Worm (Caenorhabditis elegans) whole organism, midembryonic: Measurements from ENCODE around the gene srx-92.

Experiments used
- T22C8.4 ChIP-seq: fragments of 200-800 bp; sonication (Bioruptor generic); IDR thresholded peaks from 2 replicates; pipeline ENCODE4 v1.3.6; 2022; ENCODE audit warnings: missing genetic modification characterization, missing compliant biosample characterization
- ref-1 ChIP-seq: fragments of 200-800 bp; sonication (Bioruptor generic); conservative IDR thresholded peaks from 2 replicates; pipeline ENCODE4 v1.3.6; 2022; ENCODE audit warnings: missing genetic modification reagents, missing genetic modification characterization, missing compliant biosample characterization

DNA sequence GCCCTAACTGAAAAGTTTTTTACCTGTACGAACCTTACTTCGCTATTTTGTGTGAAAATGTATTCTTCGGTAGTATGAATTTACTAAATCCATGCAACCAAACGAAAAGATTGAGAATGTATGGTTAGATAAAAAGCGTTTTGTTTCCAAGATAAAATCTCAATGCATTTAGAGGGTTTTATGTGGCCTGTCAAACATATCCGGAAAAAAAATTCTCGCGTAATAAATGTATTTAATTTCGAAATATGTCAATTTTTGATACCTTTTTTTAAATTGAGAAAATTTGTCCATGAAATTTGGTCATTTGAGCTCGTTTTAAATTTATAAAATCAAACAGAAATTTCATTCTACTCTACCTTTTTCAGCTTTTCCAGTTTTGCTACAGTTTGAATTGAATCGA is 29.9 kb downstream of the srx-92 start, which contains the start of gene F07G11.4:
- TF ChIP-seq T22C8.4 = no peak
- TF ChIP-seq ref-1 (GFP tag; lab: Robert Waterston, UW) = no peak
